Fruit fly (Drosophila melanogaster): Measurements from ENCODE around the gene Lsd-2.

dm6 chrX:15062619-15063018 lies 13.4 kb downstream of the Lsd-2 start:
- TF ChIP-seq Sin3A (optimal IDR thresholded peaks at IDR 0.05) (no peak), h (optimal IDR thresholded peaks at IDR 0.05) (no peak)
